Worm (Caenorhabditis elegans): ENCODE results near the gene idhg-1.
A peak's percentile ranks its signal among the peaks of the same experiment; 100 is the strongest.

idhg-1 gene

ce11 chrIII:4594324-4594723 lies 25.7 kb downstream of the idhg-1 start, which contains the start of gene apc-11:
Gene apc-11, minus strand, starts transcription at chrIII:4594424.
- TF ChIP-seq B0019.2 (GFP tag; conservative IDR thresholded peaks at IDR 0.05) (no peak), egl-44 (GFP tag; IDR thresholded peaks at IDR 0.05) (no peak), efl-1 (GFP tag; optimal IDR thresholded peaks at IDR 0.05) (no peak), ztf-6 (GFP tag; IDR thresholded peaks at IDR 0.05) (no peak), Y53G8AR.9 (GFP tag; conservative IDR thresholded peaks at IDR 0.05) (no peak), mcd-1 (GFP tag; IDR thresholded peaks at IDR 0.05) (no peak), repo-1 (tag; optimal IDR thresholded peaks at IDR 0.05) (no peak)

- TF ChIP-seq lin-26 (GFP tag; IDR thresholded peaks at IDR 0.05): 0 out of 2 replicates have a peak, but pooled peaks have one; percentile 43
- no peak for TF ChIP-seq attf-3 (GFP tag; conservative IDR thresholded peaks at IDR 0.05)
- TF ChIP-seq aptf-3 (GFP tag; IDR thresholded peaks at IDR 0.05): no peak
Observed at ce11 chrIII:4594762-4595523, 26.3 kb downstream of the idhg-1 start.

- TF ChIP-seq ztf-26 (tag; optimal IDR thresholded peaks at IDR 0.05): no peak
- TF ChIP-seq madf-6 (GFP tag; IDR thresholded peaks at IDR 0.05): peak; percentile 90
- TF ChIP-seq ceh-40 (GFP tag; IDR thresholded peaks at IDR 0.05): no peak
- TF ChIP-seq snpc-1.1 (tag; optimal IDR thresholded peaks at IDR 0.05; ENCODE audit: insufficient read depth): no peak
- peak; percentile 41 for TF ChIP-seq him-1 (tag; optimal IDR thresholded peaks at IDR 0.05)
- no peak for TF ChIP-seq Y53F4B.3 (GFP tag; IDR thresholded peaks at IDR 0.05)
- TF ChIP-seq sea-2 (GFP tag; IDR thresholded peaks at IDR 0.05): no peak
- no peak for TF ChIP-seq pha-4 (tag; optimal IDR thresholded peaks at IDR 0.05)
- TF ChIP-seq T07F8.4 (tag; optimal IDR thresholded peaks at IDR 0.05): no peak
- no peak for TF ChIP-seq attf-5 (GFP tag; optimal IDR thresholded peaks at IDR 0.05)
- no peak for TF ChIP-seq lin-35 (GFP tag; optimal IDR thresholded peaks at IDR 0.05)
- peak; percentile 38 for TF ChIP-seq lin-54 (GFP tag; optimal IDR thresholded peaks at IDR 0.05)
- TF ChIP-seq hmg-1.2 (GFP tag; IDR thresholded peaks at IDR 0.05): 0 out of 2 replicates have a peak, but pooled peaks have one; percentile 13
- no peak for TF ChIP-seq F10E7.11 (tag; optimal IDR thresholded peaks at IDR 0.05)
- no peak for TF ChIP-seq zim-3 (tag; optimal IDR thresholded peaks at IDR 0.05)
- TF ChIP-seq dpff-1 (tag; optimal IDR thresholded peaks at IDR 0.05): no peak
- TF ChIP-seq die-1 (tag; optimal IDR thresholded peaks at IDR 0.05): no peak
- no peak for TF ChIP-seq egl-18 (GFP tag; IDR thresholded peaks at IDR 0.05)
- TF ChIP-seq cebp-1 (GFP tag; IDR thresholded peaks at IDR 0.05): no peak
- peak; percentile 3 for TF ChIP-seq cebp-1 (tag; optimal IDR thresholded peaks at IDR 0.05)
- no peak for TF ChIP-seq nhr-179 (tag; optimal IDR thresholded peaks at IDR 0.05)
- TF ChIP-seq mes-4 (tag; optimal IDR thresholded peaks at IDR 0.05): no peak
- TF ChIP-seq lin-40 (tag; optimal IDR thresholded peaks at IDR 0.05): no peak
- no peak for TF ChIP-seq ceh-79 (tag; optimal IDR thresholded peaks at IDR 0.05)
- no peak for TF ChIP-seq ztf-18 (tag; optimal IDR thresholded peaks at IDR 0.05)
- TF ChIP-seq attf-3 (GFP tag; conservative IDR thresholded peaks at IDR 0.05): no peak
- no peak for TF ChIP-seq ztf-3 (GFP tag; optimal IDR thresholded peaks at IDR 0.05)
- 0 out of 2 replicates have a peak, but pooled peaks have one; percentile 48 for TF ChIP-seq hsf-1 (GFP tag; IDR thresholded peaks at IDR 0.05)
- TF ChIP-seq egrh-3 (GFP tag; IDR thresholded peaks at IDR 0.05): no peak
- TF ChIP-seq repo-1 (tag; optimal IDR thresholded peaks at IDR 0.05): no peak
- no peak for TF ChIP-seq dox-1 (GFP tag; IDR thresholded peaks at IDR 0.05)
- no peak for TF ChIP-seq cebp-2 (GFP tag; IDR thresholded peaks at IDR 0.05)
- no peak for TF ChIP-seq mel-28 (tag; optimal IDR thresholded peaks at IDR 0.05; ENCODE audit: borderline replicate concordance)
- TF ChIP-seq athp-1 (tag; optimal IDR thresholded peaks at IDR 0.05): no peak
- no peak for TF ChIP-seq ztf-6 (GFP tag; IDR thresholded peaks at IDR 0.05)
- peak; percentile 38 for TF ChIP-seq snpc-3.4 (tag; optimal IDR thresholded peaks at IDR 0.05)
- TF ChIP-seq snpc-4 (GFP tag; optimal IDR thresholded peaks at IDR 0.05): no peak
- TF ChIP-seq snpc-4 (tag; optimal IDR thresholded peaks at IDR 0.05): peak in 1 of 4 experiments; percentile 27
Observed at ce11 chrIII:4595771-4596227, 27.2 kb downstream of the idhg-1 start, which contains the start of gene asb-1. Gene asb-1, minus strand, starts transcription at chrIII:4595821.

All from whole organism, young adult.